Worm (Caenorhabditis elegans) whole organism, mixed stage, embryonic: ENCODE results near the gene F13B6.2.
A peak's percentile ranks its signal among the peaks of the same experiment; 100 is the strongest.

ENCODE experiments used
- bed-3 ChIP-seq: fragments of 200-800 bp; sonication (Bioruptor generic); optimal IDR thresholded peaks from 3 replicates; lab custom pipeline; 2018; ENCODE audit warnings: mild to moderate bottlenecking, missing genetic modification characterization, moderate library complexity, missing compliant biosample characterization
- blmp-1 ChIP-seq: fragments of 150-350 bp; optimal IDR thresholded peaks from 2 replicates; lab custom pipeline; 2014; ENCODE audit warnings: missing biosample characterization, missing genetic modification characterization
- ceh-39 ChIP-seq: fragments of 150-350 bp; optimal IDR thresholded peaks from 2 replicates; lab custom pipeline; 2014; ENCODE audit warnings: missing biosample characterization, missing genetic modification characterization
- ceh-83 ChIP-seq: fragments of 200-800 bp; sonication (Bioruptor generic); optimal IDR thresholded peaks from 2 replicates; lab custom pipeline; 2018; ENCODE audit warnings: mild to moderate bottlenecking, missing genetic modification characterization, missing compliant biosample characterization
- ces-1 ChIP-seq: fragments of 150-350 bp; optimal IDR thresholded peaks from 2 replicates; lab custom pipeline; 2014; ENCODE audit warnings: missing biosample characterization, missing genetic modification reagents, missing genetic modification characterization
- cnd-1 ChIP-seq: fragments of 200-800 bp; sonication (Bioruptor generic); optimal IDR thresholded peaks from 2 replicates; lab custom pipeline; 2018; ENCODE audit warnings: mild to moderate bottlenecking, missing genetic modification characterization, missing compliant biosample characterization
- elt-1 ChIP-seq: sonication (generic microtip); optimal IDR thresholded peaks from 2 replicates; lab custom pipeline; 2017; ENCODE audit warnings: missing genetic modification characterization, mild to moderate bottlenecking, missing compliant biosample characterization, antibody characterized with exemption, moderate library complexity, borderline replicate concordance; ENCODE audit not compliant: insufficient read depth
- flh-1 ChIP-seq: fragments of 200-800 bp; sonication (Bioruptor generic); optimal IDR thresholded peaks from 2 replicates; lab custom pipeline; 2018; ENCODE audit warnings: mild to moderate bottlenecking, missing genetic modification characterization, moderate library complexity, missing compliant biosample characterization
- ham-2 ChIP-seq: fragments of 200-800 bp; sonication (Bioruptor generic); optimal IDR thresholded peaks from 2 replicates; lab custom pipeline; 2018; ENCODE audit warnings: mild to moderate bottlenecking, missing genetic modification characterization, missing compliant biosample characterization
- hlh-1 ChIP-seq: fragments of 150-350 bp; optimal IDR thresholded peaks from 2 replicates; lab custom pipeline; 2014; ENCODE audit warnings: missing biosample characterization, missing genetic modification reagents, missing genetic modification characterization
- lin-32 ChIP-seq: fragments of 200-800 bp; sonication (Bioruptor generic); optimal IDR thresholded peaks from 2 replicates; lab custom pipeline; 2018; ENCODE audit warnings: mild to moderate bottlenecking, missing genetic modification characterization, missing compliant biosample characterization
- lsy-2 ChIP-seq: fragments of 150-350 bp; optimal IDR thresholded peaks from 2 replicates; lab custom pipeline; 2014; ENCODE audit warnings: missing biosample characterization, missing genetic modification characterization
- mab-5 ChIP-seq: fragments of 150-350 bp; optimal IDR thresholded peaks from 2 replicates; lab custom pipeline; 2014; ENCODE audit warnings: missing biosample characterization, missing genetic modification characterization
- mep-1 ChIP-seq: fragments of 150-350 bp; optimal IDR thresholded peaks from 2 replicates; lab custom pipeline; 2017; ENCODE audit warnings: missing biosample characterization, missing genetic modification reagents, missing genetic modification characterization, inconsistent platforms
- mls-2 ChIP-seq: sonication (generic microtip); optimal IDR thresholded peaks from 2 replicates; lab custom pipeline; 2016; ENCODE audit warnings: mild to moderate bottlenecking, missing genetic modification characterization, moderate library complexity, missing compliant biosample characterization
- nhr-12 ChIP-seq: fragments of 150-350 bp; optimal IDR thresholded peaks from 2 replicates; lab custom pipeline; 2014; ENCODE audit warnings: missing biosample characterization, missing genetic modification characterization
- nhr-2 ChIP-seq: fragments of 150-350 bp; optimal IDR thresholded peaks from 2 replicates; lab custom pipeline; 2014; ENCODE audit warnings: missing biosample characterization, missing genetic modification characterization
- nhr-237 ChIP-seq: fragments of 150-350 bp; optimal IDR thresholded peaks from 2 replicates; lab custom pipeline; 2014; ENCODE audit warnings: missing biosample characterization, missing genetic modification characterization
- nhr-28 ChIP-seq: fragments of 150-350 bp; optimal IDR thresholded peaks from 2 replicates; lab custom pipeline; 2014; ENCODE audit warnings: missing biosample characterization, missing genetic modification characterization
- pha-4 ChIP-seq: fragments of 150-350 bp; optimal IDR thresholded peaks from 2 replicates; lab custom pipeline; 2018; ENCODE audit warnings: missing biosample characterization, missing genetic modification reagents, missing genetic modification characterization
- sem-2 ChIP-seq: fragments of 200-800 bp; sonication (Bioruptor generic); optimal IDR thresholded peaks from 2 replicates; lab custom pipeline; 2018; ENCODE audit warnings: mild to moderate bottlenecking, missing genetic modification characterization, missing compliant biosample characterization
- snpc-4 ChIP-seq: fragments of 150-350 bp; optimal IDR thresholded peaks from 2 replicates; lab custom pipeline; 2014; ENCODE audit warnings: missing biosample characterization, missing genetic modification characterization
- sptf-1 ChIP-seq: sonication (generic microtip); optimal IDR thresholded peaks from 2 replicates; lab custom pipeline; 2017; ENCODE audit warnings: mild to moderate bottlenecking, missing genetic modification characterization, moderate library complexity, missing compliant biosample characterization
- tbx-8 ChIP-seq: fragments of 200-800 bp; sonication (Bioruptor generic); optimal IDR thresholded peaks from 2 replicates; lab custom pipeline; 2018; ENCODE audit warnings: mild to moderate bottlenecking, missing genetic modification characterization, moderate library complexity, missing compliant biosample characterization
- unc-120 ChIP-seq: sonication (generic microtip); optimal IDR thresholded peaks from 2 replicates; lab custom pipeline; 2017; ENCODE audit warnings: missing genetic modification characterization, missing compliant biosample characterization; ENCODE audit not compliant: poor library complexity, severe bottlenecking
- unc-39 ChIP-seq: fragments of 150-350 bp; optimal IDR thresholded peaks from 2 replicates; lab custom pipeline; 2014; ENCODE audit warnings: missing biosample characterization, missing genetic modification characterization
- unc-62 ChIP-seq: fragments of 150-350 bp; optimal IDR thresholded peaks from 2 replicates; lab custom pipeline; 2014; ENCODE audit warnings: missing biosample characterization, missing genetic modification reagents, missing genetic modification characterization
- zip-8 ChIP-seq: fragments of 150-350 bp; optimal IDR thresholded peaks from 2 replicates; lab custom pipeline; 2014; ENCODE audit warnings: missing biosample characterization, missing genetic modification characterization
- ztf-11 ChIP-seq: fragments of 150-350 bp; optimal IDR thresholded peaks from 2 replicates; lab custom pipeline; 2014; ENCODE audit warnings: missing biosample characterization, missing genetic modification characterization

The F13B6.2 gene

ce11 chrIV:7460225-7460624 is at the start of gene F13B6.2:
TSS of gene F13B6.2 (minus strand) at chrIV:7460325.
- TF ChIP-seq ceh-39 (tag; lab: Kevin White, UChicago) (no peak), mls-2 (no peak), bed-3 (GFP tag; lab: Kevin White, UChicago) (no peak), unc-62 (GFP tag; lab: Kevin White, UChicago) (no peak)

DNA sequence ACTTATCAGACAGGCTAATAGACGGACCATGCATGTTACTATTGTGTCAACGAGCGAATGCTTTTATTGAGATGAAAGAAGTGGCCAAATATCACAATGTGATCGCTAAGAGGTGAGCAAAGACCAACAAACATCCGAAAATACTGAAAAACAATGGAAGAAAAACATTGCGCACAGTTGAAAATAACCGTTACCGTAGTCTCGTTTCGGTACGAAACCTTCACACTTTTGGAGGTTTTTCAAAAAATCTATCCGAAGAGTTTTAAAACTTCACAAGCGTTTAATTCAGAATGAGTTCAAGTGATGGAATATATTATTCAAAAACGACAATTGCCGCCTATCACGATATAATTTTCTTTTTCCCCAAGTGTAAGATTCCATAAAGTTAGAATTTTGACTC is 48.7 kb upstream of the F13B6.2 start:
- TF ChIP-seq sptf-1 (tag; lab: Kevin White, UChicago) (no peak), lsy-2 (tag; lab: Kevin White, UChicago) (peak; percentile 73)

DNA sequence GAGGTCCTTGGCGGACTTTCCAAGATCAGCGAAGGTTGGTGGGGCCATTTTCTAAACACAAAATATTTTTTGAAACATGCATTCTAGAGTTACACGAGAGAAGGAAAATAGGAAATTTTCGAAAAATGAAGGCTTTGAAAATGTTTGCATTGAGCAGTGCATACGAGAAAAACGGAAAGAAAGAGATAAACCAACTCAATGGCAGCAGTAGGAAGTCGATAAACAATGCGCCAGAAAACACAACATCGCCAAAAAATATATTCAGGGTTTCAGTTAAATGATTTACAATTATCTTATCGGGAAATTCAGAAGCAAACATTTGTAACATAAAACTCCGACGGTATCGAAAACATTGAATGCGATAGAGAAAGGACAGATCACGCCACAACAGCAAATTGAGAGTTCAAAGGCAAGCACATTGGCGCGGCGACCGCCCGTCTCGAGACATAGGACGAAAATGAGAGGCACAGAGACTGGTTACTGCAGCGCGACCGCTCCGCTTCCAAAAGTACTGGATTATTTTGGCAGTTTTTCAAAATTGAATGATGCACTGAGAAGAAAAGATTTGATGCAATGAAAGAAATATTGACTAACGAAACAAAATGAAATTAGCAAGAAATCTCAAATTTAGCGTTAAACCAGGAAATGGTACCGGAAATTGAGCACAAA is 47.9 kb upstream of the F13B6.2 start, which contains the start of the genes vdac-1 and R05G6.5:
TSS of gene vdac-1 (minus strand) at position 51 of the 669 bp plus-strand sequence.
TSS of gene R05G6.5 (plus strand) at position 527 of the 669 bp plus-strand sequence.
- TF ChIP-seq mep-1 (tag; lab: Kevin White, UChicago), result peak; percentile 47
- peak; percentile 72 for TF ChIP-seq nhr-237 (tag; lab: Kevin White, UChicago)
- no peak for TF ChIP-seq ham-2 (GFP tag; lab: Kevin White, UChicago)
- TF ChIP-seq hlh-1, result peak; percentile 14

ce11 chrIV:7507305-7507704 is 47.2 kb upstream of the F13B6.2 start:
- no peak for TF ChIP-seq lsy-2 (tag; lab: Kevin White, UChicago)
- no peak for TF ChIP-seq unc-39 (tag; lab: Kevin White, UChicago)
- TF ChIP-seq mab-5 (tag; lab: Kevin White, UChicago), result no peak
- TF ChIP-seq nhr-2 (tag; lab: Kevin White, UChicago), result no peak
- TF ChIP-seq sptf-1 (tag; lab: Kevin White, UChicago), result no peak
- TF ChIP-seq nhr-28 (tag; lab: Kevin White, UChicago), result no peak
- no peak for TF ChIP-seq unc-120
- no peak for TF ChIP-seq ceh-39 (tag; lab: Kevin White, UChicago)
- TF ChIP-seq ztf-11 (tag; lab: Kevin White, UChicago), result no peak
- TF ChIP-seq bed-3 (GFP tag; lab: Kevin White, UChicago), result no peak
- TF ChIP-seq nhr-12 (tag; lab: Kevin White, UChicago), result no peak
- no peak for TF ChIP-seq elt-1 (tag; lab: Kevin White, UChicago)
- no peak for TF ChIP-seq mls-2

- TF ChIP-seq ceh-83 (GFP tag; lab: Kevin White, UChicago) (no peak), hlh-1 (no peak), blmp-1 (no peak), mab-5 (tag; lab: Kevin White, UChicago) (no peak)
These were observed 46.6 kb upstream of the F13B6.2 start for ce11 chrIV:7506711-7507110.

- no peak for TF ChIP-seq sem-2 (GFP tag; lab: Kevin White, UChicago)
- no peak for TF ChIP-seq hlh-1
- TF ChIP-seq elt-1 (tag; lab: Kevin White, UChicago), result no peak
- no peak for TF ChIP-seq ceh-83 (GFP tag; lab: Kevin White, UChicago)
- TF ChIP-seq lin-32 (GFP tag; lab: Kevin White, UChicago), result no peak
- TF ChIP-seq mep-1 (tag; lab: Kevin White, UChicago), result no peak
- no peak for TF ChIP-seq lsy-2 (tag; lab: Kevin White, UChicago)
These were observed 45.9 kb upstream of the F13B6.2 start for ce11 chrIV:7505866-7506488.

DNA sequence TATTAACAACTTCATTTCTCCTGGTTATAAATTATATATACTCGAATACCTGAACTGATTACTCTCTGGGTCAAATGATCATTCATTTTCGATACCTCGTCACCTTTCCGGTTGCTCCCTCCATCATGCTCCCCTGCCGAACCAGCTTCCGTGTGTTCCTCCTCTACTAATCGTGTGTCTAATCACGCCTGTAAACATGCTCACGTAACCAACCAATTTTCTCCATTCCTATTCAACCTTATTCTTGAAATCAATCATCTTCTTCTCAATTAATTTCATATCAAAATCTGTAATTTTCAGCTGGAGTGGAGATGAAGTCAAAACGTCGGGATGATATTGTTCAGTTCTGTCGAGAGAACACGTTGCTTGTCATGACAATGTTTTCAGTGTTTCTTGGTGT is 43.2 kb upstream of the F13B6.2 start, which contains the start of gene glt-6:
TSS of gene glt-6 (plus strand) at position 301 of the 400 bp plus-strand sequence.
- TF ChIP-seq sptf-1 (tag; lab: Kevin White, UChicago), result no peak
- TF ChIP-seq ceh-83 (GFP tag; lab: Kevin White, UChicago), result no peak
- no peak for TF ChIP-seq pha-4 (tag; lab: Kevin White, UChicago)
- no peak for TF ChIP-seq nhr-2 (tag; lab: Kevin White, UChicago)
- no peak for TF ChIP-seq snpc-4 (tag; lab: Kevin White, UChicago)
- TF ChIP-seq flh-1 (GFP tag; lab: Kevin White, UChicago), result no peak
- TF ChIP-seq tbx-8, result no peak
- no peak for TF ChIP-seq unc-120
- TF ChIP-seq unc-39 (tag; lab: Kevin White, UChicago), result no peak
- TF ChIP-seq zip-8 (tag; lab: Kevin White, UChicago), result no peak
- no peak for TF ChIP-seq ces-1
- no peak for TF ChIP-seq mls-2
- no peak for TF ChIP-seq mab-5 (tag; lab: Kevin White, UChicago)
- TF ChIP-seq blmp-1, result no peak
- no peak for TF ChIP-seq sem-2 (GFP tag; lab: Kevin White, UChicago)
- no peak for TF ChIP-seq cnd-1
